Worm (Caenorhabditis elegans) whole organism, L4 larva: ENCODE measurements around the gene rars-1.

ENCODE experiments used
- fos-1 ChIP-seq: fragments of 150-350 bp; optimal IDR thresholded peaks from 2 replicates; lab custom pipeline; 2014; ENCODE audit warnings: missing biosample characterization, missing genetic modification characterization
- mdl-1 ChIP-seq, 2 experiments: fragments of 150-350 bp in 1 of 2; sonication (generic microtip) in 1 of 2; optimal IDR thresholded peaks; 2 replicates each; lab custom pipeline; 2014 to 2017; ENCODE audit warnings: missing biosample characterization in 2 of 2, missing genetic modification characterization in 2 of 2
- nhr-28 ChIP-seq: fragments of 150-350 bp; optimal IDR thresholded peaks from 2 replicates; lab custom pipeline; 2014; ENCODE audit warnings: missing biosample characterization, missing genetic modification characterization
- snpc-4 ChIP-seq: fragments of 150-350 bp; optimal IDR thresholded peaks from 2 replicates; lab custom pipeline; 2014; ENCODE audit warnings: missing biosample characterization, missing genetic modification characterization

DNA sequence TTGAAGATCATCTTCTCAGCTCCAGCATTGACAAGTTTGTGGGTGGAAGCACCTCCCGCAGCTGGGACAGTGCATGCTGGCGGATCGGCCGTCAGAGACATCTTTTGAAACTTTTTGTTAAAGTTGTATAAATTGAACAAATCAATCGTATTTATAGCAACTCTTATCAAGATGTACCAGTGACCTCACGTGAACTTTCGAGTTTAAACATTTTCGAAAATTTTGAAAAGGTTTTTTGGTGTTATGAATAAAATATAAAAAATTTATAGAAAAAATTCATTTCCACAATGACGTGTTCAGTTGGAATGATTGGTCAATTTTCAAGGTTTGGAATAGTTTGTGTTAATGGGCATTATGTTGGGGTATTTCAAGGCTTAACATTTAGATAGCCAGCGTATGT is 48.3 kb downstream of the rars-1 start, which contains the start of the genes msd-4 and C35D10.3:
- TF ChIP-seq fos-1 (tag; lab: Kevin White, UChicago) (no peak), mdl-1 (tag; optimal IDR thresholded peaks at IDR 0.05; lab: Kevin White, UChicago) (no peak), nhr-28 (tag; lab: Kevin White, UChicago) (no peak), snpc-4 (tag; lab: Kevin White, UChicago) (no peak)
